Fruit fly (Drosophila melanogaster) whole organism, embryonic: ENCODE results near the gene hog.
A peak's percentile ranks its signal among the peaks of the same experiment; 100 is the strongest.

Experiments
- CG10366 ChIP-seq: fragments of 200-800 bp; sonication (Bioruptor generic); IDR thresholded peaks from 2 replicates; pipeline ENCODE4 v1.3.6; 2022; ENCODE audit warnings: missing biosample characterization, missing genetic modification characterization
- CG11456 ChIP-seq: fragments of 200-800 bp; sonication (Bioruptor generic); IDR thresholded peaks from 3 replicates; pipeline ENCODE4 v1.3.6; 2022; ENCODE audit warnings: missing biosample characterization, missing genetic modification characterization
- CG12104 ChIP-seq: fragments of 200-800 bp; sonication (Bioruptor generic); optimal IDR thresholded peaks from 3 replicates; lab custom pipeline; 2016; ENCODE audit warnings: missing biosample characterization, missing genetic modification characterization
- CG12236 ChIP-seq: fragments of 200-800 bp; sonication (Bioruptor generic); optimal IDR thresholded peaks from 2 replicates; lab custom pipeline; 2016; ENCODE audit warnings: missing biosample characterization, missing genetic modification characterization
- CG12942 ChIP-seq: fragments of 200-800 bp; sonication (Bioruptor generic); optimal IDR thresholded peaks from 3 replicates; lab custom pipeline; 2016; ENCODE audit warnings: missing biosample characterization, missing genetic modification characterization
- CG13287 ChIP-seq: fragments of 200-800 bp; sonication (Bioruptor generic); IDR thresholded peaks from 2 replicates; pipeline ENCODE4 v1.3.6; 2022; ENCODE audit warnings: missing biosample characterization, missing genetic modification characterization; ENCODE audit not compliant: partially characterized antibody
- CG13424 ChIP-seq: fragments of 200-800 bp; sonication (Bioruptor generic); optimal IDR thresholded peaks from 2 replicates; lab custom pipeline; 2019; ENCODE audit warnings: missing biosample characterization, mild to moderate bottlenecking, missing genetic modification characterization, moderate library complexity
- CG14050 ChIP-seq: fragments of 200-800 bp; sonication (Bioruptor generic); IDR thresholded peaks from 3 replicates; pipeline ENCODE4 v1.3.6; 2022; ENCODE audit warnings: missing biosample characterization, missing genetic modification characterization
- CG14710 ChIP-seq: fragments of 200-800 bp; sonication (Bioruptor generic); optimal IDR thresholded peaks from 3 replicates; lab custom pipeline; 2019; ENCODE audit warnings: missing biosample characterization, mild to moderate bottlenecking, missing genetic modification characterization, moderate library complexity
- CG16779 ChIP-seq: fragments of 200-800 bp; sonication (Bioruptor generic); IDR thresholded peaks from 2 replicates; pipeline ENCODE4 v1.3.6; 2022; ENCODE audit warnings: missing biosample characterization, missing genetic modification characterization
- CG17385 ChIP-seq: fragments of 200-800 bp; sonication (Bioruptor generic); optimal IDR thresholded peaks from 3 replicates; lab custom pipeline; 2018; ENCODE audit warnings: missing biosample characterization, mild to moderate bottlenecking, missing genetic modification characterization
- CG17829 ChIP-seq: fragments of 200-800 bp; optimal IDR thresholded peaks from 2 replicates; lab custom pipeline; 2019; ENCODE audit warnings: missing biosample characterization, mild to moderate bottlenecking, missing genetic modification characterization, moderate library complexity
- CG18262 ChIP-seq: fragments of 200-800 bp; optimal IDR thresholded peaks from 3 replicates; lab custom pipeline; 2019; ENCODE audit warnings: missing biosample characterization, mild to moderate bottlenecking, missing genetic modification characterization, moderate library complexity
- CG18476 ChIP-seq: fragments of 200-800 bp; sonication (Bioruptor generic); optimal IDR thresholded peaks from 2 replicates; lab custom pipeline; 2016; ENCODE audit warnings: missing biosample characterization, mild to moderate bottlenecking, missing genetic modification characterization
- CG4282 ChIP-seq: fragments of 200-800 bp; sonication (Bioruptor generic); optimal IDR thresholded peaks from 2 replicates; lab custom pipeline; 2016; ENCODE audit warnings: missing biosample characterization, missing genetic modification characterization
- CG4328 ChIP-seq: fragments of 200-800 bp; sonication (Bioruptor generic); optimal IDR thresholded peaks from 3 replicates; lab custom pipeline; 2017; ENCODE audit warnings: missing biosample characterization, missing genetic modification reagents, missing genetic modification characterization
- CG6272 ChIP-seq: fragments of 200-800 bp; sonication (Bioruptor generic); IDR thresholded peaks from 2 replicates; pipeline ENCODE4 v1.3.6; 2022; ENCODE audit warnings: missing biosample characterization, missing genetic modification characterization
- CG6683 ChIP-seq: fragments of 200-800 bp; sonication (Bioruptor generic); optimal IDR thresholded peaks from 2 replicates; lab custom pipeline; 2017; ENCODE audit warnings: missing biosample characterization, mild to moderate bottlenecking, missing genetic modification characterization, missing genetic modification reagents
- CG6791 ChIP-seq: fragments of 200-800 bp; sonication (Bioruptor generic); IDR thresholded peaks from 3 replicates; pipeline ENCODE4 v1.3.6; 2022; ENCODE audit warnings: missing biosample characterization, missing genetic modification characterization; ENCODE audit not compliant: partially characterized antibody
- CG8281 ChIP-seq: fragments of 200-800 bp; sonication (Bioruptor generic); optimal IDR thresholded peaks from 2 replicates; lab custom pipeline; 2018; ENCODE audit warnings: missing biosample characterization, mild to moderate bottlenecking, missing genetic modification characterization, moderate library complexity
- CG8944 ChIP-seq: fragments of 200-800 bp; sonication (Bioruptor generic); optimal IDR thresholded peaks from 3 replicates; lab custom pipeline; 2016; ENCODE audit warnings: missing biosample characterization, missing genetic modification characterization
- CG9797 ChIP-seq: fragments of 200-800 bp; sonication (Bioruptor generic); optimal IDR thresholded peaks from 3 replicates; lab custom pipeline; 2018; ENCODE audit warnings: missing biosample characterization, mild to moderate bottlenecking, missing genetic modification characterization
- Dfd ChIP-seq, 2 experiments: fragments of >200 bp; optimal IDR thresholded peaks; 2 replicates each; lab custom pipeline; 2017; ENCODE audit warnings: missing biosample characterization in 2 of 2, missing genetic modification characterization in 2 of 2
- Doc3 ChIP-seq: fragments of 200-800 bp; sonication (Bioruptor generic); IDR thresholded peaks from 3 replicates; pipeline ENCODE4 v1.3.6; 2022; ENCODE audit warnings: missing biosample characterization, missing genetic modification characterization; ENCODE audit not compliant: partially characterized antibody
- Drgx ChIP-seq: fragments of 200-800 bp; sonication (Bioruptor generic); IDR thresholded peaks from 2 replicates; pipeline ENCODE4 v1.3.6; 2022; ENCODE audit warnings: missing biosample characterization, missing genetic modification characterization
- E2f1 ChIP-seq: fragments of 200-800 bp; sonication (Bioruptor generic); IDR thresholded peaks from 2 replicates; pipeline ENCODE4 v1.3.6; 2022; ENCODE audit warnings: missing biosample characterization, missing genetic modification characterization
- Gug ChIP-seq: fragments of 200-800 bp; sonication (Bioruptor generic); IDR thresholded peaks from 4 replicates; pipeline ENCODE4 v1.3.6; 2022; ENCODE audit warnings: missing biosample characterization, missing genetic modification characterization
- HLH4C ChIP-seq: fragments of 200-800 bp; sonication (Bioruptor generic); IDR thresholded peaks from 3 replicates; pipeline ENCODE4 v1.3.6; 2022; ENCODE audit warnings: missing biosample characterization, missing genetic modification characterization; ENCODE audit not compliant: partially characterized antibody
- Kr ChIP-seq: fragments of 200-800 bp; sonication (Bioruptor generic); optimal IDR thresholded peaks from 2 replicates; lab custom pipeline; 2017; ENCODE audit warnings: missing biosample characterization, mild to moderate bottlenecking, missing genetic modification characterization
- NFAT ChIP-seq: fragments of 200-800 bp; sonication (Bioruptor generic); IDR thresholded peaks from 2 replicates; pipeline ENCODE4 v1.3.6; 2022; ENCODE audit warnings: missing biosample characterization, missing genetic modification characterization
- Spps ChIP-seq: fragments of 200-800 bp; sonication (Bioruptor generic); optimal IDR thresholded peaks from 2 replicates; lab custom pipeline; 2018; ENCODE audit warnings: missing biosample characterization, mild to moderate bottlenecking, missing genetic modification characterization
- Vsx1 ChIP-seq: fragments of 200-800 bp; sonication (Bioruptor generic); optimal IDR thresholded peaks from 2 replicates; lab custom pipeline; 2017; ENCODE audit warnings: missing biosample characterization, mild to moderate bottlenecking, missing genetic modification characterization, missing genetic modification reagents
- Xbp1 ChIP-seq: fragments of 200-800 bp; sonication (Bioruptor generic); optimal IDR thresholded peaks from 3 replicates; lab custom pipeline; 2016; ENCODE audit warnings: missing biosample characterization, mild to moderate bottlenecking, missing genetic modification characterization
- ci ChIP-seq: fragments of 200-800 bp; sonication (Bioruptor generic); IDR thresholded peaks from 3 replicates; pipeline ENCODE4 v1.3.6; 2022; ENCODE audit warnings: missing biosample characterization, missing genetic modification characterization
- danr ChIP-seq: fragments of 200-800 bp; sonication (Bioruptor generic); IDR thresholded peaks from 2 replicates; pipeline ENCODE4 v1.3.6; 2022; ENCODE audit warnings: missing biosample characterization, missing genetic modification characterization
- dm ChIP-seq: fragments of 200-800 bp; sonication (Bioruptor generic); optimal IDR thresholded peaks from 3 replicates; lab custom pipeline; 2016; ENCODE audit warnings: missing biosample characterization, missing genetic modification characterization
- grau ChIP-seq: fragments of 200-800 bp; optimal IDR thresholded peaks from 3 replicates; lab custom pipeline; 2019; ENCODE audit warnings: missing biosample characterization, mild to moderate bottlenecking, missing genetic modification characterization, moderate library complexity
- gro ChIP-seq: fragments of 200-800 bp; sonication (Bioruptor generic); optimal IDR thresholded peaks from 2 replicates; lab custom pipeline; 2016; ENCODE audit warnings: missing biosample characterization, missing genetic modification characterization
- p53 ChIP-seq: fragments of 200-800 bp; sonication (Bioruptor generic); optimal IDR thresholded peaks from 2 replicates; lab custom pipeline; 2016; ENCODE audit warnings: missing biosample characterization, missing genetic modification characterization
- pho ChIP-seq: fragments of 200-800 bp; sonication (Bioruptor generic); optimal IDR thresholded peaks from 2 replicates; lab custom pipeline; 2016; ENCODE audit warnings: missing biosample characterization, missing genetic modification characterization
- pum ChIP-seq: fragments of 200-800 bp; sonication (Bioruptor generic); optimal IDR thresholded peaks from 2 replicates; lab custom pipeline; 2016; ENCODE audit warnings: missing biosample characterization, missing genetic modification characterization
- sc ChIP-seq, 3 experiments: fragments of >200 bp in 2 of 3; fragments of 200-800 bp in 1 of 3; sonication (Bioruptor generic) in 1 of 3; optimal IDR thresholded peaks; 2 replicates in 2 of 3; 3 replicates in 1 of 3; lab custom pipeline; 2017; ENCODE audit warnings: mild to moderate bottlenecking in 1 of 3, missing biosample characterization in 1 of 3, missing genetic modification characterization in 1 of 3, missing genetic modification reagents in 1 of 3
- sob ChIP-seq: fragments of 200-800 bp; sonication (Bioruptor generic); IDR thresholded peaks from 2 replicates; pipeline ENCODE4 v1.3.6; 2022; ENCODE audit warnings: missing biosample characterization, missing genetic modification characterization
- sr ChIP-seq: fragments of 200-800 bp; sonication (Bioruptor generic); IDR thresholded peaks from 3 replicates; pipeline ENCODE4 v1.3.6; 2022; ENCODE audit warnings: missing biosample characterization, missing genetic modification characterization
- tna ChIP-seq: fragments of 200-800 bp; sonication (Bioruptor generic); IDR thresholded peaks from 2 replicates; pipeline ENCODE4 v1.3.6; 2022; ENCODE audit warnings: missing biosample characterization, missing genetic modification characterization; ENCODE audit not compliant: partially characterized antibody
- tup ChIP-seq: fragments of 200-800 bp; sonication (Bioruptor generic); optimal IDR thresholded peaks from 2 replicates; lab custom pipeline; 2016; ENCODE audit warnings: missing biosample characterization, mild to moderate bottlenecking, missing genetic modification characterization, moderate library complexity
- wor ChIP-seq: fragments of 200-800 bp; sonication (Bioruptor generic); IDR thresholded peaks from 2 replicates; pipeline ENCODE4 v1.3.6; 2022; ENCODE audit warnings: missing biosample characterization, missing genetic modification characterization
- zf30C ChIP-seq: fragments of 200-800 bp; sonication (Bioruptor generic); optimal IDR thresholded peaks from 3 replicates; lab custom pipeline; 2018; ENCODE audit warnings: missing biosample characterization, mild to moderate bottlenecking, missing genetic modification characterization

The hog gene

DNA sequence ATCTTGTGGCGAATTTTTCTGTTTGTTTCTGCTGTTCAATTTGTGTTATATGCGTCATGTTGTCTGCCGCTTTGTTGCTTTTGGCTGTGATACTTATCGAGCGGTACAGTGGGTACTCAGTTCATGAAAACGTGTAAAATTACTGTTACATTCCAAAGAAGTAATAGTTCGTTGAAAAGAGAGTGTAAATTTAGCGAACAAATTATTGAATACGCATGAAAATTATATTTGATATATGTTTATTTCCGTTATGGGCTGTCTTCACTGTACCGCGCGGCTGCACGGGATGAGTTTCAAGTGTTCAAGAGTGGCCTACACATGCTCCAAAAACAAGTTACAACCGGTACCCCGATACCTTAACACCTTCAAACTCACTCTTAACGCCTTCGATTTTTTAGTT lies 29.6 kb downstream of the hog start (continued):
- TF ChIP-seq Kr (GFP tag; lab: Kevin White, UChicago) (no peak), CG17385 (GFP tag; lab: Kevin White, UChicago) (peak; percentile 69), Dfd (GFP tag; optimal IDR thresholded peaks at IDR 0.05; lab: Kevin White, UChicago) (no peak), p53 (GFP tag; lab: Kevin White, UChicago) (no peak), CG13287 (no peak), pum (GFP tag; lab: Kevin White, UChicago) (peak; percentile 56), CG4328 (peak; percentile 38), NFAT (GFP tag; lab: Robert Waterston, UW) (no peak), Gug (peak; percentile 55; the same call in 1 of the 4 replicates), tna (GFP tag; lab: Robert Waterston, UW) (no peak), danr (peak; percentile 62), CG10366 (peak; percentile 72), CG16779 (GFP tag; lab: Robert Waterston, UW) (no peak), Xbp1 (GFP tag; lab: Kevin White, UChicago) (peak; percentile 78), CG17829 (peak; percentile 73), CG12942 (peak; percentile 33), CG18476 (peak; percentile 26), gro (no peak), sc (optimal IDR thresholded peaks at IDR 0.05; lab: Kevin White, UChicago) (no peak), sc (GFP tag; optimal IDR thresholded peaks at IDR 0.05; lab: Kevin White, UChicago) (peak; percentile 30), CG4282 (GFP tag; lab: Kevin White, UChicago) (no peak), CG18262 (peak; percentile 69), zf30C (GFP tag; lab: Kevin White, UChicago) (no peak), pho (GFP tag; lab: Kevin White, UChicago) (no peak), Doc3 (GFP tag; lab: Robert Waterston, UW) (no peak), CG9797 (no peak), CG6683 (GFP tag; lab: Kevin White, UChicago) (peak; percentile 4), tup (no peak), CG11456 (GFP tag; lab: Robert Waterston, UW) (peak; percentile 53; the same call in 1 of the 3 replicates), CG6791 (GFP tag; lab: Robert Waterston, UW) (no peak), sr (GFP tag; lab: Robert Waterston, UW) (0 out of 3 replicates have a peak, but pooled peaks have one; percentile 40), wor (peak; percentile 52; the same call in 1 of the 2 replicates), grau (peak; percentile 88), CG14710 (tag; lab: Kevin White, UChicago) (peak; percentile 45), CG12104 (GFP tag; lab: Kevin White, UChicago) (peak; percentile 18), ci (GFP tag; lab: Robert Waterston, UW) (peak; percentile 91), dm (peak; percentile 8), Vsx1 (GFP tag; lab: Kevin White, UChicago) (peak; percentile 37), Spps (tag; lab: Kevin White, UChicago) (peak; percentile 26), E2f1 (GFP tag; lab: Robert Waterston, UW) (peak; percentile 68), Drgx (GFP tag; lab: Robert Waterston, UW) (peak; percentile 86), CG6272 (GFP tag; lab: Robert Waterston, UW) (peak; percentile 35; the same call in 1 of the 2 replicates), HLH4C (GFP tag; lab: Robert Waterston, UW) (no peak), CG14050 (GFP tag; lab: Robert Waterston, UW) (peak; percentile 71), sob (GFP tag; lab: Robert Waterston, UW) (peak; percentile 72; the same call in 1 of the 2 replicates), CG8281 (peak; percentile 40), CG12236 (GFP tag; lab: Kevin White, UChicago) (no peak), CG13424 (tag; lab: Kevin White, UChicago) (peak; percentile 85), CG8944 (GFP tag; lab: Kevin White, UChicago) (peak; percentile 21)
